Worm (Caenorhabditis elegans) whole organism, midembryonic: Measurements from ENCODE around the gene clec-118.

Experiments
- T22C8.4 ChIP-seq: fragments of 200-800 bp; sonication (Bioruptor generic); IDR thresholded peaks from 2 replicates; pipeline ENCODE4 v1.3.6; 2022; ENCODE audit warnings: missing genetic modification characterization, missing compliant biosample characterization
- cog-1 ChIP-seq: sonication (generic microtip); optimal IDR thresholded peaks from 2 replicates; lab custom pipeline; 2016; ENCODE audit warnings: missing genetic modification characterization, missing compliant biosample characterization
- flt-1 ChIP-seq: fragments of 200-800 bp; sonication (Bioruptor generic); IDR thresholded peaks from 2 replicates; pipeline ENCODE4 v1.3.6; 2022; ENCODE audit warnings: missing genetic modification characterization, missing compliant biosample characterization
- klf-2 ChIP-seq: fragments of 200-800 bp; sonication (Bioruptor generic); conservative IDR thresholded peaks from 2 replicates; pipeline ENCODE4 v1.3.6; 2022; ENCODE audit warnings: missing genetic modification reagents, missing genetic modification characterization, missing compliant biosample characterization
- med-1 ChIP-seq: sonication (generic microtip); optimal IDR thresholded peaks from 2 replicates; lab custom pipeline; 2017; ENCODE audit warnings: missing genetic modification characterization, mild to moderate bottlenecking, missing compliant biosample characterization, antibody characterized with exemption, missing genetic modification reagents; ENCODE audit not compliant: insufficient read depth
- ref-1 ChIP-seq: fragments of 200-800 bp; sonication (Bioruptor generic); conservative IDR thresholded peaks from 2 replicates; pipeline ENCODE4 v1.3.6; 2022; ENCODE audit warnings: missing genetic modification reagents, missing genetic modification characterization, missing compliant biosample characterization
- tab-1 ChIP-seq: fragments of 200-800 bp; sonication (Bioruptor generic); IDR thresholded peaks from 2 replicates; pipeline ENCODE4 v1.3.6; 2022; ENCODE audit warnings: missing genetic modification characterization, missing compliant biosample characterization
- ztf-23 ChIP-seq: fragments of 200-800 bp; sonication (Bioruptor generic); IDR thresholded peaks from 2 replicates; pipeline ENCODE4 v1.3.6; 2022; ENCODE audit warnings: missing genetic modification reagents, missing genetic modification characterization, missing compliant biosample characterization
- ztf-29 ChIP-seq: fragments of 200-800 bp; sonication (Bioruptor generic); IDR thresholded peaks from 2 replicates; pipeline ENCODE4 v1.3.6; 2022; ENCODE audit warnings: missing genetic modification reagents, missing genetic modification characterization, missing compliant biosample characterization

The clec-118 gene

DNA sequence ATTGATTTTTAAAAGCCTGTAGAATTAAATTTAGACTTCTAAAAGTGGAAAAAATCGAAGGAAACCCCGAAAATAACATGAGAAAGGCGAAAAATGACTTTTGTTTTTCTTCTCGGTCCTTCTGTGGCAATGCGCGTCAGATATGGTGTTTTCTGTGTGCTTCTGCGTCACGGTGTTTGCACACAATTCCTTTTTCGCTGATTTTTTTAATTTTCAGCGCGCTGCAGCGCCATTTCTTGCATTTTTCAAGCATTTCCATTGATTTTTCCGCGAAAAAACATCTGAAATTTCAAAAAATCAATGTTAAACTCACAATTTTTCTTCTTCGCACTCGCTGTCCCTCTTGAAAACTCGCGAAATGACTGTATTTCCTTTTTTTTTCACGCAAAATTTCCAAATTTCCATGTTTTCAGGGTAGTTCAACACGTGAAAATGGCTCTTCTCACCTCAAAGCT, 32.0 kb downstream of the clec-118 start, which contains the start of the genes cdc-37 and W08F4.3:
Gene cdc-37 (minus strand): TSS at position 405 of the 455 bp plus-strand sequence.
Gene W08F4.3 (plus strand): TSS at position 414 of the 455 bp plus-strand sequence.
- TF ChIP-seq flt-1 (GFP tag; lab: Robert Waterston, UW) = no peak
- no peak for TF ChIP-seq cog-1 (tag; lab: Kevin White, UChicago)
- TF ChIP-seq tab-1 = no peak
- TF ChIP-seq klf-2 (GFP tag; lab: Robert Waterston, UW) = no peak
- TF ChIP-seq ztf-29 = no peak
- TF ChIP-seq ztf-23 (GFP tag; lab: Robert Waterston, UW) = no peak
- TF ChIP-seq T22C8.4 (GFP tag; lab: Robert Waterston, UW) = no peak
- no peak for TF ChIP-seq ref-1 (GFP tag; lab: Robert Waterston, UW)
- no peak for TF ChIP-seq med-1 (GFP tag; lab: Kevin White, UChicago)

ce11 chrII:578803-579202, 33.5 kb downstream of the clec-118 start:
- no peak for TF ChIP-seq cog-1 (tag; lab: Kevin White, UChicago)
- no peak for TF ChIP-seq tab-1
- no peak for TF ChIP-seq flt-1 (GFP tag; lab: Robert Waterston, UW)
- TF ChIP-seq ztf-29 = no peak
- TF ChIP-seq T22C8.4 (GFP tag; lab: Robert Waterston, UW) = no peak
- no peak for TF ChIP-seq ztf-23 (GFP tag; lab: Robert Waterston, UW)
- no peak for TF ChIP-seq klf-2 (GFP tag; lab: Robert Waterston, UW)
- no peak for TF ChIP-seq med-1 (GFP tag; lab: Kevin White, UChicago)
- no peak for TF ChIP-seq ref-1 (GFP tag; lab: Robert Waterston, UW)

DNA sequence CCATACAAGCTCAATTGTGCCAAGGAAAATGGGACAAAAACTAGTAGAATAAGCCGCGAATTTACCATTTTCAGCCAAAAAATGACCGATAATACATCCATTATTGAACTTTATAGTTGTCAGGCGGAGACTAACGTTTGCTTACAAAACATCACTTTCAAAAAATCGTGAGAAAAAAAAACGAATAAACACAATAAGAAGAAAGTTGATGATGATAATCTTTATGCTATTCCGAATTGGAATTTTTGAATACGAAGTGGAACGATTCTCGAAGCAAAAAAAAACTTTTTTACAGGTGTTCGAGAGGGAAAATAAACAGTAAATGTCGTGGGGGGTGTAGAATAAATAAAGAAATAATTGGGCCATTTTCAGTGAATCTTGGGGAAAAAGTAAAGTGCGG, 34.6 kb downstream of the clec-118 start, which contains the start of gene W08F4.7:
Gene W08F4.7 (minus strand): TSS at position 101 of the 400 bp plus-strand sequence.
- TF ChIP-seq flt-1 (GFP tag; lab: Robert Waterston, UW) = no peak
- TF ChIP-seq T22C8.4 (GFP tag; lab: Robert Waterston, UW) = no peak
- no peak for TF ChIP-seq tab-1
- TF ChIP-seq ref-1 (GFP tag; lab: Robert Waterston, UW) = no peak
- TF ChIP-seq ztf-29 = no peak
- no peak for TF ChIP-seq med-1 (GFP tag; lab: Kevin White, UChicago)
- TF ChIP-seq klf-2 (GFP tag; lab: Robert Waterston, UW) = no peak
- TF ChIP-seq ztf-23 (GFP tag; lab: Robert Waterston, UW) = no peak

DNA sequence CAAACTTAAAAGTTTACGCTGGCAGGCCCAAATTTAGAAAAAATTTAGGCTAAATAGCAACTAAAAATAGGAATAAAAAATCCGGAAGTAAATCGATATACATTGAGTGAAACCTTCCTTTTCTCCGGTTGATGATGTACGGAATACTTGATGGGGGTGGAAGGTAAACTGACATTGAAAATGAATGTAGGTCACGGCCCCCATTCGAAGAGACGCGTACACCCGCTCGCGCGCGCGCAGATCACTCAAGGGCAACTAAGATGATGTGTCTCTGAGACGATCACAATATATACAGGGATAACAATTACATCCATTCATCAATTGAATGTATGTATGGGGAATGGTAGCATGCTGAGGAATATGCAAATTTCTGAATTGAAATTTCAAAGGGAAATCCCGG, 38.2 kb downstream of the clec-118 start:
- TF ChIP-seq klf-2 (GFP tag; lab: Robert Waterston, UW) (no peak), T22C8.4 (GFP tag; lab: Robert Waterston, UW) (no peak), ztf-23 (GFP tag; lab: Robert Waterston, UW) (no peak), ztf-29 (no peak), med-1 (GFP tag; lab: Kevin White, UChicago) (no peak), cog-1 (tag; lab: Kevin White, UChicago) (no peak), tab-1 (no peak)

DNA sequence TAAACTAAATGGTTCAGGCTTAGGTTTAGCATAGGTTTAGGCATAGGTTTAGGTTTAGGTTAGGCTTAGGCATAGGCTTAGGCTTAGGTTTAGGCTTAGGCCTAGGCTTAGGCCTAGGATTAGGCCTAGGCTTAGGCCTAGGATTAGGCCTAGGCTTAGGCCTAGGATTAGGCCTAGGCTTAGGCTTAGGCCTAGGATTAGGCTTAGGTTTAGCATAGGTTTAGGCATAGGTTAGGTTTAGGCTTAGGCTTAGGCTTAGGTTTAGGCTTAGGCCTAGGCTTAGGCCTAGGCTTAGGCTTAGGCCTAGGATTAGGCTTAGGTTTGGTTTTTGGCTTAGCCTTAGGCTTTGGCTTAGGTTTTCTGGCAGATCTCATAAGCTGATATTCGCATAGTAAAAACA, 38.7 kb downstream of the clec-118 start:
- TF ChIP-seq ztf-29 = peak; percentile 32; the same call in 1 of the 2 replicates

DNA sequence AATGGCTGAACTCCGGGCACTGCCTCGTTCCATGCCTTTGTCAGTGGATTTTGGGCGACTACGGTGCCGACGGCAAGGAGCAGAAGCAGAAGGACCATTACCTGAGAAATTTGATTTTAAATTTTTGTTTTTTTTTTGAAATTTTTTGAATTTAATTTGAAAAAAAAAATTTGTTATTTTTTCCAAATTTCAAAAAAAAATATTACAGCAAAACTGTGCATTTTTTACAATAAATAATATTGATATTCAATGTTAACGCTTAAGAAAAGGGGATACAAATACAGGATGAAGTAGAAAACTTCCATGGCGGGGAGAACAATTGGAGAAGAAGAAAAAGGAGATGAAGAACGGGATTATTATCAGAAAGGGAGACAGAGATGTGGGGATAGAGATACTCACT, 40.3 kb downstream of the clec-118 start, which contains the start of gene mlt-8:
Gene mlt-8 (minus strand): TSS at position 101 of the 400 bp plus-strand sequence.
- TF ChIP-seq cog-1 (tag; lab: Kevin White, UChicago) (no peak), flt-1 (GFP tag; lab: Robert Waterston, UW) (no peak), med-1 (GFP tag; lab: Kevin White, UChicago) (no peak), ref-1 (GFP tag; lab: Robert Waterston, UW) (no peak), ztf-23 (GFP tag; lab: Robert Waterston, UW) (no peak), klf-2 (GFP tag; lab: Robert Waterston, UW) (no peak), ztf-29 (no peak), tab-1 (no peak)

DNA sequence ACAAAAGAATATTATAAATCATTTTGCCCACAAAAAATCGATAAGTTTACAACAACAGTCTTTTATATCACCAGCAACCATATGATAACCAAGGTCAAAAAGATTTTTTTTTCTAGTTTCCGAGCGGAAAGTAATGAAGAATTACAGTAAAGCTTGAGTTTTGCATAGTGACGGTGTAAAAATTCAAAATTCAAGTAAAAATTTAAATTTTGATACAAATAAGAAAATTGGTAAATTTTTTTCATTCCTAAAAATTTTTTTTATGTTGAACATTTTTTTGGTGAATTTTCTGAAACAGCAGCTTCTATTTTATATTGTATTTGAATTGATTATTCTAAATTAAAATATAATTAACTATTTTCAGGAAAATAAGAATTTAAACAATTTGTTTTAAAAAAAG, 43.5 kb downstream of the clec-118 start, which contains the start of gene W08F4.5:
Gene W08F4.5 (minus strand): TSS at position 101 of the 400 bp plus-strand sequence.
- TF ChIP-seq med-1 (GFP tag; lab: Kevin White, UChicago) (no peak), ztf-23 (GFP tag; lab: Robert Waterston, UW) (no peak), ref-1 (GFP tag; lab: Robert Waterston, UW) (no peak), ztf-29 (no peak), cog-1 (tag; lab: Kevin White, UChicago) (no peak), tab-1 (no peak), klf-2 (GFP tag; lab: Robert Waterston, UW) (no peak), flt-1 (GFP tag; lab: Robert Waterston, UW) (no peak), T22C8.4 (GFP tag; lab: Robert Waterston, UW) (no peak)
